Worm (Caenorhabditis elegans) whole organism, L3 larva: ENCODE data around the gene fbxa-127.

Experiments
- R02D3.7 ChIP-seq: fragments of 150-350 bp; optimal IDR thresholded peaks from 2 replicates; lab custom pipeline; 2014; ENCODE audit warnings: missing biosample characterization, missing genetic modification characterization
- ceh-16 ChIP-seq: sonication (generic microtip); optimal IDR thresholded peaks from 2 replicates; lab custom pipeline; 2017; ENCODE audit warnings: missing biosample characterization, missing genetic modification characterization
- elt-1 ChIP-seq: fragments of 150-350 bp; optimal IDR thresholded peaks from 2 replicates; lab custom pipeline; 2014; ENCODE audit warnings: missing biosample characterization, missing genetic modification characterization
- fos-1 ChIP-seq: fragments of 150-350 bp; optimal IDR thresholded peaks from 2 replicates; lab custom pipeline; 2014; ENCODE audit warnings: missing biosample characterization, missing genetic modification characterization
- lin-39 ChIP-seq: fragments of 150-350 bp; optimal IDR thresholded peaks from 2 replicates; lab custom pipeline; 2018; ENCODE audit warnings: missing biosample characterization, missing genetic modification reagents, missing genetic modification characterization
- mml-1 ChIP-seq: fragments of 150-350 bp; sonication (generic microtip); optimal IDR thresholded peaks from 3 replicates; lab custom pipeline; 2014; ENCODE audit warnings: missing biosample characterization, missing genetic modification characterization

ce11 chrV:16744783-16745182, 16.3 kb downstream of the fbxa-127 start:
- TF ChIP-seq ceh-16 (tag; lab: Kevin White, UChicago) (no peak), elt-1 (no peak), mml-1 (tag; lab: Kevin White, UChicago) (no peak), R02D3.7 (tag; lab: Kevin White, UChicago) (no peak), lin-39 (tag; lab: Kevin White, UChicago) (no peak), fos-1 (no peak)
